Fruit fly (Drosophila melanogaster): Measurements from ENCODE around the gene CG8136.

CG8136 gene

dm6 chr3R:8741248-8741647 lies 20.1 kb downstream of the CG8136 start:
- TF ChIP-seq CG4496 (GFP tag; IDR thresholded peaks at IDR 0.05): no peak

DNA sequence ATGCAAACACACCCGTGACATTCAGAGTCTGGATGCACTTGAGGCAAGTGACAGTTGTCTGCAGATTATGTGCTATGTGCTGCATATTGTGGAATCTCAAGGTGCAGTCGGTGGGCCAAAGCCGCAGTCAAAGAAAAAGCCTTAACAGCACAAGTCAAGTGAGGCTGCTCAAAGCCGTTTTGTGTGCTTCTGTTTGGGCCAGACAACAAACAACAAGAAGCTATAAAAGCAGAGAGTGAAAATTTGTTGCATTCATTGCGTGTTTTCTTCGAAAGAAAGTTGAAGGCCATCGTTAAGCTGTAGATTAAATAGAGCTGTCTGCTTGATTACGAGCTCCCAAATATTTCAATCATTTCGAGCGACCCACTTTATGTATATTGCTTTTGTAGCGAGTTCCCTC lies 20.8 kb downstream of the CG8136 start:
- TF ChIP-seq CG10348 (GFP tag; IDR thresholded peaks at IDR 0.05) (no peak), Snoo (tag; optimal IDR thresholded peaks at IDR 0.05) (no peak), CG9948 (tag; optimal IDR thresholded peaks at IDR 0.05) (no peak), CG14655 (GFP tag; optimal IDR thresholded peaks at IDR 0.05) (no peak), Ets98B (GFP tag; IDR thresholded peaks at IDR 0.05) (no peak), CG34367 (tag; optimal IDR thresholded peaks at IDR 0.05) (no peak), rn (GFP tag; IDR thresholded peaks at IDR 0.05) (no peak)

- TF ChIP-seq CG13204 (GFP tag; optimal IDR thresholded peaks at IDR 0.05) (no peak), CG34367 (tag; optimal IDR thresholded peaks at IDR 0.05) (no peak), Pif1B (GFP tag; optimal IDR thresholded peaks at IDR 0.05) (no peak), EcR (GFP tag; optimal IDR thresholded peaks at IDR 0.05) (peak; percentile 65)
These were observed 21.5 kb downstream of the CG8136 start for dm6 chr3R:8742661-8743060.

DNA sequence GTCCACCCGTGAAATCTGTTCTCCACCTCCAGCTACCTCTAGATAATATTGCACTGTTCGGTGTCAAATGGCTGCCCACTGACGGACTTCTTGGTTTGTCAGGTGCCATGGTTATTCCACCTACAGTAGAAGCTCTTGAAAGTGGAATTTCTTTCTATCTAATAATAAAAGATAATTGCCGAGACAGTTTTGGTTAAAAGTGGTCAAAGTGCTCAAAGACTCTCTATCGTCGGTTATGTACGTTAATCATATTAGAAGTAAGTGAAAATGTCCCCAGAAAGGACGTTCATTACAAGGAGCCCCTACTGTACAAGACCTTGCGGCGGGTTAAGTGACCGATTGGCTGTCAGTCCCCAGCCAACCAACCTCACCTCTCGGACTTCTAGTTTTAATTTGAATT lies 23.0 kb downstream of the CG8136 start:
- TF ChIP-seq CG13204 (GFP tag; optimal IDR thresholded peaks at IDR 0.05) (no peak), rn (GFP tag; IDR thresholded peaks at IDR 0.05) (no peak), Ets98B (GFP tag; IDR thresholded peaks at IDR 0.05) (peak; percentile 35; the same call in 1 of the 2 replicates), CG12605 (GFP tag; IDR thresholded peaks at IDR 0.05) (0 out of 2 replicates have a peak, but pooled peaks have one; percentile 19), Pif1A (GFP tag; optimal IDR thresholded peaks at IDR 0.05) (peak; percentile 75), fd96Ca (GFP tag; IDR thresholded peaks at IDR 0.05) (peak; percentile 74), CG8159 (tag; optimal IDR thresholded peaks at IDR 0.05) (peak; percentile 10), CG4496 (GFP tag; IDR thresholded peaks at IDR 0.05) (peak; percentile 24; the same call in 1 of the 3 replicates), CG17806 (tag; optimal IDR thresholded peaks at IDR 0.05) (peak; percentile 48), D1 (tag; optimal IDR thresholded peaks at IDR 0.05) (no peak), CG15710 (tag; optimal IDR thresholded peaks at IDR 0.05) (peak; percentile 21), EcR (GFP tag; optimal IDR thresholded peaks at IDR 0.05) (no peak), Snoo (tag; optimal IDR thresholded peaks at IDR 0.05) (peak; percentile 46), CG9948 (tag; optimal IDR thresholded peaks at IDR 0.05) (peak; percentile 34), CG14655 (GFP tag; optimal IDR thresholded peaks at IDR 0.05) (peak; percentile 44), CG32121 (GFP tag; IDR thresholded peaks at IDR 0.05) (no peak; the same call in 1 of the 2 replicates), CG10348 (GFP tag; IDR thresholded peaks at IDR 0.05) (no peak), CG34367 (tag; optimal IDR thresholded peaks at IDR 0.05) (no peak), Pif1B (GFP tag; optimal IDR thresholded peaks at IDR 0.05) (peak; percentile 61), gl (tag; optimal IDR thresholded peaks at IDR 0.05) (no peak), CG8301 (tag; optimal IDR thresholded peaks at IDR 0.05) (peak; percentile 30)

- TF ChIP-seq EcR (GFP tag; optimal IDR thresholded peaks at IDR 0.05) (no peak), Pif1A (GFP tag; optimal IDR thresholded peaks at IDR 0.05) (peak; percentile 95), CG13204 (GFP tag; optimal IDR thresholded peaks at IDR 0.05) (peak; percentile 6), rn (GFP tag; IDR thresholded peaks at IDR 0.05) (0 out of 2 replicates have a peak, but pooled peaks have one; percentile 28), CG4496 (GFP tag; IDR thresholded peaks at IDR 0.05) (peak; percentile 87), Ets98B (GFP tag; IDR thresholded peaks at IDR 0.05) (peak; percentile 73), CG8159 (tag; optimal IDR thresholded peaks at IDR 0.05) (peak; percentile 86), CG12605 (GFP tag; IDR thresholded peaks at IDR 0.05) (peak; percentile 84), CG8301 (tag; optimal IDR thresholded peaks at IDR 0.05) (peak; percentile 76), CG10348 (GFP tag; IDR thresholded peaks at IDR 0.05) (no peak), CG34367 (tag; optimal IDR thresholded peaks at IDR 0.05) (peak; percentile 68), fd96Ca (GFP tag; IDR thresholded peaks at IDR 0.05) (peak; percentile 52), CG15710 (tag; optimal IDR thresholded peaks at IDR 0.05) (peak; percentile 77), CG9948 (tag; optimal IDR thresholded peaks at IDR 0.05) (peak; percentile 78), Snoo (tag; optimal IDR thresholded peaks at IDR 0.05) (peak; percentile 80), D1 (tag; optimal IDR thresholded peaks at IDR 0.05) (peak; percentile 56), CG14655 (GFP tag; optimal IDR thresholded peaks at IDR 0.05) (peak; percentile 72), gl (tag; optimal IDR thresholded peaks at IDR 0.05) (peak; percentile 42), CG17806 (tag; optimal IDR thresholded peaks at IDR 0.05) (peak; percentile 79), CG32121 (GFP tag; IDR thresholded peaks at IDR 0.05) (peak; percentile 84), Pif1B (GFP tag; optimal IDR thresholded peaks at IDR 0.05) (peak; percentile 92)
These were observed 25.2 kb downstream of the CG8136 start for dm6 chr3R:8746354-8746753.

dm6 chr3R:8747134-8747870 lies 26.1 kb downstream of the CG8136 start, which contains the start of the genes CG9801 and Nasp:
TSS of gene CG9801 (minus strand) at chr3R:8747675.
TSS of gene Nasp (plus strand) at chr3R:8747798.
- TF ChIP-seq CG12605 (GFP tag; IDR thresholded peaks at IDR 0.05) (0 out of 2 replicates have a peak, but pooled peaks have one; percentile 6), CG9948 (tag; optimal IDR thresholded peaks at IDR 0.05) (peak; percentile 2), CG17806 (tag; optimal IDR thresholded peaks at IDR 0.05) (no peak), CG10348 (GFP tag; IDR thresholded peaks at IDR 0.05) (no peak), gl (tag; optimal IDR thresholded peaks at IDR 0.05) (no peak), Snoo (tag; optimal IDR thresholded peaks at IDR 0.05) (peak; percentile 21), CG13204 (GFP tag; optimal IDR thresholded peaks at IDR 0.05) (no peak), CG14655 (GFP tag; optimal IDR thresholded peaks at IDR 0.05) (no peak), Ets98B (GFP tag; IDR thresholded peaks at IDR 0.05) (peak; percentile 17; the same call in 1 of the 2 replicates), Pif1A (GFP tag; optimal IDR thresholded peaks at IDR 0.05) (peak; percentile 18)

All from whole organism, pupa.